In the genomic region with DNA sequence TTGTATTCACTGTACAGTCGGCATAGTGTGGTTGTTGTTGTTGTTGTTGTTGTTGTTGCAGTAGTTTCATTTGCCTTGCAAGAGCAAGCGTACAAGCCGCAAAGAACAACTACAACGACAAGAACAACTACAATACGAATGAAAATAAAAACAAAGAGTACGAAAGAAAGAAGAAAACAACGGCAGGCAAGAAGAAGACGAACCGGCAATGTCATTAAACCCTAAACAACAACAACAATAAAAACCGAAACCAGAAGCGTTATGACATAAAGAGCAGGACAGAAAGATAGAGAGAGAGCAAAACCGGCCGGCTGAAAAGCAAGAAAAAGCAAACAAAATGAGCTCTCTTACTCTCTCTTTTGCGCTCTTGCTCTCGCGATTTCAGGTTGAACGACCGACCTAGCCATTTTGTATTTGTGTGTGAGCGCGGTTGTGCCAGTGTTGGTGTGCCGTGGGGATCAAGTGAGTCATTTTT, we compare ENCODE assay signal across 6 fruit fly cellular contexts.
TF ChIP-seq lines count a peak whose summit lies in the region.

No protein-coding gene starts in this region.

- TF ChIP-seq CTCF in whole organism, embryonic (GFP tag; optimal IDR thresholded peaks at IDR 0.05; lab: Kevin White, UChicago): no peak

TF ChIP-seq in whole organism, 6 proteins besides CTCF, POLR2A, EP300 and RAD21:
- TF ChIP-seq CG8478 (optimal IDR thresholded peaks at IDR 0.05; lab: Kevin White, UChicago) (no peak), Dll (optimal IDR thresholded peaks at IDR 0.05; lab: Kevin White, UChicago) (peak; percentile 58), EcR (GFP tag; optimal IDR thresholded peaks at IDR 0.05; lab: Kevin White, UChicago) (peak; percentile 88 to 97), usp (GFP tag; optimal IDR thresholded peaks at IDR 0.05; lab: Kevin White, UChicago) (no peak), pan (optimal IDR thresholded peaks at IDR 0.05; lab: Kevin White, UChicago) (no peak), psq (optimal IDR thresholded peaks at IDR 0.05; lab: Kevin White, UChicago) (no peak)

TF ChIP-seq in whole organism, adult, 20 proteins besides CTCF, POLR2A, EP300 and RAD21:
- TF ChIP-seq Mnt (GFP tag; optimal IDR thresholded peaks at IDR 0.05; lab: Kevin White, UChicago): no peak
- peak; percentile 66 for TF ChIP-seq tj (GFP tag; optimal IDR thresholded peaks at IDR 0.05; lab: Kevin White, UChicago)
- peak; percentile 52 for TF ChIP-seq kay (GFP tag; lab: Kevin White, UChicago; ENCODE audit: borderline replicate concordance)

TF ChIP-seq in whole organism, embryonic, 481 proteins besides CTCF, POLR2A, EP300 and RAD21 (continues in another document):
- TF ChIP-seq Mrtf (GFP tag; IDR thresholded peaks at IDR 0.05; lab: Robert Waterston, UW): no peak
- TF ChIP-seq Oaz (GFP tag; IDR thresholded peaks at IDR 0.05; lab: Robert Waterston, UW): no peak
- TF ChIP-seq CG31441 (GFP tag; IDR thresholded peaks at IDR 0.05; lab: Robert Waterston, UW): no peak
- peak; percentile 46 for TF ChIP-seq CG1832 (GFP tag; optimal IDR thresholded peaks at IDR 0.05; lab: Kevin White, UChicago)
- peak; percentile 39 for TF ChIP-seq CG7556 (GFP tag; optimal IDR thresholded peaks at IDR 0.05; lab: Kevin White, UChicago)
- TF ChIP-seq Dbx (GFP tag; IDR thresholded peaks at IDR 0.05; lab: Robert Waterston, UW): no peak
- no peak for TF ChIP-seq unpg (GFP tag; optimal IDR thresholded peaks at IDR 0.05; lab: Kevin White, UChicago)
- TF ChIP-seq HLH3B (GFP tag; IDR thresholded peaks at IDR 0.05; lab: Robert Waterston, UW): no peak
- TF ChIP-seq psq (GFP tag; optimal IDR thresholded peaks at IDR 0.05; lab: Kevin White, UChicago): peak; percentile 41
- 0 out of 4 replicates have a peak, but pooled peaks have one; percentile 70 for TF ChIP-seq chinmo (GFP tag; IDR thresholded peaks at IDR 0.05; lab: Robert Waterston, UW; ENCODE audit: partially characterized antibody)
- TF ChIP-seq maf-S (GFP tag; optimal IDR thresholded peaks at IDR 0.05; lab: Kevin White, UChicago): no peak
- TF ChIP-seq pros (GFP tag; optimal IDR thresholded peaks at IDR 0.05; lab: Kevin White, UChicago): peak; percentile 86
- no peak for TF ChIP-seq Ssrp (tag; optimal IDR thresholded peaks at IDR 0.05; lab: Kevin White, UChicago)
- peak; percentile 51 for TF ChIP-seq Sox100B (GFP tag; optimal IDR thresholded peaks at IDR 0.05; lab: Kevin White, UChicago)
- peak; percentile 24 for TF ChIP-seq corto (GFP tag; optimal IDR thresholded peaks at IDR 0.05; lab: Kevin White, UChicago)
- TF ChIP-seq ken (GFP tag; IDR thresholded peaks at IDR 0.05; lab: Robert Waterston, UW): no peak
- TF ChIP-seq CG4360 (GFP tag; IDR thresholded peaks at IDR 0.05; lab: Robert Waterston, UW): peak; percentile 97
- TF ChIP-seq cg (GFP tag; optimal IDR thresholded peaks at IDR 0.05; lab: Kevin White, UChicago): peak; percentile 80
- TF ChIP-seq CG14860 (GFP tag; IDR thresholded peaks at IDR 0.05; lab: Robert Waterston, UW; ENCODE audit: partially characterized antibody): no peak

TF ChIP-seq in whole organism, prepupa, 60 proteins besides CTCF, POLR2A, EP300 and RAD21 (continues in another document):
- peak; percentile 37 for TF ChIP-seq fd59A (GFP tag; optimal IDR thresholded peaks at IDR 0.05; lab: Kevin White, UChicago)
- TF ChIP-seq OdsH (GFP tag; optimal IDR thresholded peaks at IDR 0.05; lab: Kevin White, UChicago): no peak
- TF ChIP-seq CG32006 (GFP tag; optimal IDR thresholded peaks at IDR 0.05; lab: Kevin White, UChicago): no peak
- peak; percentile 62 for TF ChIP-seq Eip75B (GFP tag; optimal IDR thresholded peaks at IDR 0.05; lab: Kevin White, UChicago)
- TF ChIP-seq Eip78C (GFP tag; lab: Kevin White, UChicago): peak; percentile 61
- TF ChIP-seq CG6808 (GFP tag; optimal IDR thresholded peaks at IDR 0.05; lab: Kevin White, UChicago): peak; percentile 81
- TF ChIP-seq CG6792 (GFP tag; optimal IDR thresholded peaks at IDR 0.05; lab: Kevin White, UChicago): peak; percentile 0
- TF ChIP-seq svp (GFP tag; lab: Kevin White, UChicago): peak; percentile 59
- TF ChIP-seq ss (GFP tag; optimal IDR thresholded peaks at IDR 0.05; lab: Kevin White, UChicago): peak; percentile 58 to 77
- no peak for TF ChIP-seq Eip93F (GFP tag; optimal IDR thresholded peaks at IDR 0.05; lab: Kevin White, UChicago)
- TF ChIP-seq Blimp-1 (GFP tag; optimal IDR thresholded peaks at IDR 0.05; lab: Kevin White, UChicago): peak; percentile 17
- TF ChIP-seq vri (GFP tag; optimal IDR thresholded peaks at IDR 0.05; lab: Kevin White, UChicago): peak; percentile 99
- no peak for TF ChIP-seq CG4318 (GFP tag; optimal IDR thresholded peaks at IDR 0.05; lab: Kevin White, UChicago)
- peak; percentile 33 for TF ChIP-seq Met (GFP tag; optimal IDR thresholded peaks at IDR 0.05; lab: Kevin White, UChicago)
- no peak for TF ChIP-seq CG3919 (GFP tag; optimal IDR thresholded peaks at IDR 0.05; lab: Kevin White, UChicago)
- no peak for TF ChIP-seq Ets21C (GFP tag; optimal IDR thresholded peaks at IDR 0.05; lab: Kevin White, UChicago)
- TF ChIP-seq Hr39 (GFP tag; optimal IDR thresholded peaks at IDR 0.05; lab: Kevin White, UChicago): no peak
- TF ChIP-seq CG34406 (GFP tag; optimal IDR thresholded peaks at IDR 0.05; lab: Kevin White, UChicago): no peak
- TF ChIP-seq CG11294 (GFP tag; IDR thresholded peaks at IDR 0.05; lab: Robert Waterston, UW): no peak
- peak; percentile 9 for TF ChIP-seq dsx (GFP tag; optimal IDR thresholded peaks at IDR 0.05; lab: Kevin White, UChicago; ENCODE audit: poor library complexity, severe bottlenecking)
- TF ChIP-seq pdm3 (GFP tag; optimal IDR thresholded peaks at IDR 0.05; lab: Kevin White, UChicago): no peak

TF ChIP-seq in whole organism, pupa, 21 proteins besides CTCF, POLR2A, EP300 and RAD21:
- TF ChIP-seq gl (tag; optimal IDR thresholded peaks at IDR 0.05; lab: Kevin White, UChicago) (peak; percentile 10), CG15710 (tag; optimal IDR thresholded peaks at IDR 0.05; lab: Kevin White, UChicago) (peak; percentile 5), D1 (tag; optimal IDR thresholded peaks at IDR 0.05; lab: Kevin White, UChicago) (no peak), fd96Ca (GFP tag; IDR thresholded peaks at IDR 0.05; lab: Robert Waterston, UW) (no peak), Pif1A (GFP tag; optimal IDR thresholded peaks at IDR 0.05; lab: Kevin White, UChicago) (peak; percentile 40), EcR (GFP tag; optimal IDR thresholded peaks at IDR 0.05; lab: Kevin White, UChicago) (peak; percentile 100), CG13204 (GFP tag; optimal IDR thresholded peaks at IDR 0.05; lab: Kevin White, UChicago) (peak; percentile 26), Pif1B (GFP tag; optimal IDR thresholded peaks at IDR 0.05; lab: Kevin White, UChicago) (no peak)

TF ChIP-seq in whole organism, wandering third instar larva, 38 proteins besides CTCF, POLR2A, EP300 and RAD21:
- TF ChIP-seq psq (GFP tag; optimal IDR thresholded peaks at IDR 0.05; lab: Kevin White, UChicago) (peak; percentile 75), Sp1 (GFP tag; optimal IDR thresholded peaks at IDR 0.05; lab: Kevin White, UChicago) (no peak), ey (GFP tag; optimal IDR thresholded peaks at IDR 0.05; lab: Kevin White, UChicago) (no peak), woc (GFP tag; optimal IDR thresholded peaks at IDR 0.05; lab: Kevin White, UChicago) (peak; percentile 45), usp (GFP tag; optimal IDR thresholded peaks at IDR 0.05; lab: Kevin White, UChicago) (no peak), Hnf4 (GFP tag; optimal IDR thresholded peaks at IDR 0.05; lab: Kevin White, UChicago) (no peak), dl (GFP tag; optimal IDR thresholded peaks at IDR 0.05; lab: Kevin White, UChicago; ENCODE audit: insufficient read depth in 1 of 2, partially characterized antibody in 2 of 2) (peak; percentile 84 to 92), Dif (GFP tag; optimal IDR thresholded peaks at IDR 0.05; lab: Kevin White, UChicago; ENCODE audit: partially characterized antibody) (peak; percentile 84), Vsx2 (GFP tag; optimal IDR thresholded peaks at IDR 0.05; lab: Kevin White, UChicago; ENCODE audit: partially characterized antibody) (no peak)
TF ChIP-seq in whole organism, wandering third instar larva: peak in this region for 4.
